Fruit fly (Drosophila melanogaster) whole organism, embryonic: ENCODE results near the gene N.
A peak's percentile ranks its signal among the peaks of the same experiment; 100 is the strongest.

Experiments used
- BEAF-32 ChIP-seq: fragments of 200-800 bp; sonication (Bioruptor generic); optimal IDR thresholded peaks from 3 replicates; lab custom pipeline; 2017; ENCODE audit warnings: missing biosample characterization, missing genetic modification characterization, mild to moderate bottlenecking, moderate library complexity, missing genetic modification reagents
- CG10543 ChIP-seq: fragments of 200-800 bp; sonication (Bioruptor generic); optimal IDR thresholded peaks from 3 replicates; lab custom pipeline; 2017; ENCODE audit warnings: missing biosample characterization, mild to moderate bottlenecking, missing genetic modification characterization, moderate library complexity
- CG11504 ChIP-seq: fragments of 200-800 bp; sonication (Bioruptor generic); optimal IDR thresholded peaks from 3 replicates; lab custom pipeline; 2019; ENCODE audit warnings: missing biosample characterization, mild to moderate bottlenecking, missing genetic modification characterization, moderate library complexity
- CG13287 ChIP-seq: fragments of 200-800 bp; sonication (Bioruptor generic); IDR thresholded peaks from 2 replicates; pipeline ENCODE4 v1.3.6; 2022; ENCODE audit warnings: missing biosample characterization, missing genetic modification characterization; ENCODE audit not compliant: partially characterized antibody
- CG17359 ChIP-seq: fragments of 200-800 bp; sonication (Bioruptor generic); optimal IDR thresholded peaks from 3 replicates; lab custom pipeline; 2018; ENCODE audit warnings: missing biosample characterization, mild to moderate bottlenecking, missing genetic modification characterization, moderate library complexity
- CG17361 ChIP-seq: fragments of 200-800 bp; sonication (Bioruptor generic); IDR thresholded peaks from 3 replicates; pipeline ENCODE4 v1.3.6; 2022; ENCODE audit warnings: missing biosample characterization, missing genetic modification characterization
- CG17385 ChIP-seq: fragments of 200-800 bp; sonication (Bioruptor generic); optimal IDR thresholded peaks from 3 replicates; lab custom pipeline; 2018; ENCODE audit warnings: missing biosample characterization, mild to moderate bottlenecking, missing genetic modification characterization
- CG2199 ChIP-seq: fragments of 200-800 bp; sonication (Bioruptor generic); IDR thresholded peaks from 3 replicates; pipeline ENCODE4 v1.3.6; 2022; ENCODE audit warnings: missing biosample characterization, missing genetic modification characterization
- CG3281 ChIP-seq: fragments of 200-800 bp; sonication (Bioruptor generic); optimal IDR thresholded peaks from 3 replicates; lab custom pipeline; 2017; ENCODE audit warnings: missing biosample characterization, mild to moderate bottlenecking, missing genetic modification characterization
- CG33557 ChIP-seq: fragments of 200-800 bp; sonication (Bioruptor generic); optimal IDR thresholded peaks from 2 replicates; lab custom pipeline; 2019; ENCODE audit warnings: missing biosample characterization, mild to moderate bottlenecking, missing genetic modification characterization, moderate library complexity
- CG34224 ChIP-seq: fragments of 200-800 bp; sonication (Bioruptor generic); IDR thresholded peaks from 3 replicates; pipeline ENCODE4 v1.3.6; 2022; ENCODE audit warnings: missing biosample characterization, missing genetic modification characterization; ENCODE audit not compliant: partially characterized antibody
- CG5245 ChIP-seq: fragments of 200-800 bp; sonication (Bioruptor generic); optimal IDR thresholded peaks from 3 replicates; lab custom pipeline; 2016; ENCODE audit warnings: missing biosample characterization, missing genetic modification characterization
- CG7357 ChIP-seq: fragments of 200-800 bp; sonication (Bioruptor generic); IDR thresholded peaks from 3 replicates; pipeline ENCODE4 v1.3.6; 2022; ENCODE audit warnings: missing biosample characterization, missing genetic modification characterization
- CG7928 ChIP-seq: fragments of 200-800 bp; sonication (Bioruptor generic); optimal IDR thresholded peaks from 2 replicates; lab custom pipeline; 2017; ENCODE audit warnings: missing biosample characterization, mild to moderate bottlenecking, missing genetic modification characterization
- CG8388 ChIP-seq: fragments of 200-800 bp; sonication (Bioruptor generic); optimal IDR thresholded peaks from 2 replicates; lab custom pipeline; 2019; ENCODE audit warnings: missing biosample characterization, mild to moderate bottlenecking, missing genetic modification characterization, moderate library complexity
- Chrac-16 ChIP-seq: fragments of 200-800 bp; sonication (Bioruptor generic); optimal IDR thresholded peaks from 3 replicates; lab custom pipeline; 2016; ENCODE audit warnings: missing biosample characterization, missing genetic modification characterization
- Dad ChIP-seq: fragments of 200-800 bp; sonication (Bioruptor generic); optimal IDR thresholded peaks from 3 replicates; lab custom pipeline; 2016; ENCODE audit warnings: missing biosample characterization, missing genetic modification characterization
- GATAe ChIP-seq: fragments of 200-800 bp; sonication (Bioruptor generic); conservative IDR thresholded peaks from 2 replicates; pipeline ENCODE4 v1.3.6; 2022; ENCODE audit warnings: missing biosample characterization, missing genetic modification characterization
- Hmr ChIP-seq: fragments of 200-800 bp; sonication (Bioruptor generic); optimal IDR thresholded peaks from 3 replicates; lab custom pipeline; 2017; ENCODE audit warnings: mild to moderate bottlenecking, missing biosample characterization, missing genetic modification reagents, missing genetic modification characterization
- Hr3 ChIP-seq: fragments of 200-800 bp; sonication (Bioruptor generic); optimal IDR thresholded peaks from 3 replicates; lab custom pipeline; 2016; ENCODE audit warnings: missing biosample characterization, missing genetic modification characterization
- Pdp1 ChIP-seq, 2 experiments: fragments of 200-800 bp; sonication (Bioruptor generic); optimal IDR thresholded peaks; 3 replicates each; lab custom pipeline; 2016; ENCODE audit warnings: missing biosample characterization in 2 of 2, missing genetic modification characterization in 2 of 2, mild to moderate bottlenecking in 1 of 2, moderate library complexity in 1 of 2
- Rfx ChIP-seq: fragments of 200-800 bp; sonication (Bioruptor generic); IDR thresholded peaks from 2 replicates; pipeline ENCODE4 v1.3.6; 2022; ENCODE audit warnings: missing biosample characterization, missing genetic modification characterization
- Sin3A ChIP-seq: fragments of >200 bp; optimal IDR thresholded peaks from 2 replicates; lab custom pipeline; 2018
- Six4 ChIP-seq: fragments of 200-800 bp; sonication (Bioruptor generic); optimal IDR thresholded peaks from 2 replicates; lab custom pipeline; 2016; ENCODE audit warnings: missing biosample characterization, missing genetic modification characterization
- Sox100B ChIP-seq: fragments of 200-800 bp; sonication (Bioruptor generic); optimal IDR thresholded peaks from 3 replicates; lab custom pipeline; 2018; ENCODE audit warnings: missing biosample characterization, mild to moderate bottlenecking, missing genetic modification characterization
- Sry-δ ChIP-seq: fragments of 200-800 bp; sonication (Bioruptor generic); optimal IDR thresholded peaks from 2 replicates; lab custom pipeline; 2016; ENCODE audit warnings: missing biosample characterization, missing genetic modification characterization
- Trl ChIP-seq, 3 experiments: fragments of >200 bp in 2 of 3; fragments of 200-800 bp in 1 of 3; sonication (Bioruptor generic) in 1 of 3; optimal IDR thresholded peaks; 2 replicates in 1 of 3; 3 replicates in 2 of 3; lab custom pipeline; 2016 to 2017; ENCODE audit warnings: missing biosample characterization in 1 of 3, missing genetic modification characterization in 1 of 3
- YL-1 ChIP-seq: fragments of 200-800 bp; sonication (Bioruptor generic); optimal IDR thresholded peaks from 3 replicates; lab custom pipeline; 2017; ENCODE audit warnings: missing biosample characterization, mild to moderate bottlenecking, missing genetic modification characterization
- abd-A ChIP-seq: fragments of 200-800 bp; sonication (Bioruptor generic); optimal IDR thresholded peaks from 3 replicates; lab custom pipeline; 2019; ENCODE audit warnings: missing biosample characterization, mild to moderate bottlenecking, missing genetic modification characterization, moderate library complexity
- chinmo ChIP-seq: fragments of 200-800 bp; sonication (Bioruptor generic); IDR thresholded peaks from 4 replicates; pipeline ENCODE4 v1.3.6; 2022; ENCODE audit warnings: missing biosample characterization, missing genetic modification characterization; ENCODE audit not compliant: partially characterized antibody
- crol ChIP-seq: fragments of 200-800 bp; sonication (Bioruptor generic); IDR thresholded peaks from 2 replicates; pipeline ENCODE4 v1.3.6; 2022; ENCODE audit warnings: missing biosample characterization, missing genetic modification characterization
- cwo ChIP-seq: fragments of 200-800 bp; sonication (Bioruptor generic); optimal IDR thresholded peaks from 3 replicates; lab custom pipeline; 2017; ENCODE audit warnings: missing biosample characterization, missing genetic modification characterization, mild to moderate bottlenecking, moderate library complexity, missing genetic modification reagents
- da ChIP-seq: fragments of 200-800 bp; sonication (Bioruptor generic); optimal IDR thresholded peaks from 2 replicates; lab custom pipeline; 2016; ENCODE audit warnings: missing biosample characterization, missing genetic modification characterization
- dmrt11E ChIP-seq: fragments of 200-800 bp; sonication (Bioruptor generic); optimal IDR thresholded peaks from 3 replicates; lab custom pipeline; 2018; ENCODE audit warnings: missing biosample characterization, mild to moderate bottlenecking, missing genetic modification characterization, moderate library complexity
- gfzf ChIP-seq: fragments of 200-800 bp; sonication (Bioruptor generic); optimal IDR thresholded peaks from 2 replicates; lab custom pipeline; 2016; ENCODE audit warnings: missing biosample characterization, mild to moderate bottlenecking, missing genetic modification characterization, moderate library complexity
- hbn ChIP-seq: fragments of 200-800 bp; sonication (Bioruptor generic); IDR thresholded peaks from 2 replicates; pipeline ENCODE4 v1.3.6; 2022; ENCODE audit warnings: missing biosample characterization, missing genetic modification characterization; ENCODE audit not compliant: partially characterized antibody
- hkb ChIP-seq, 2 experiments: fragments of 200-800 bp in 1 of 2; fragments of >200 bp in 1 of 2; sonication (Bioruptor generic) in 1 of 2; IDR thresholded peaks in 1 of 2; optimal IDR thresholded peaks in 1 of 2; 2 replicates each; pipeline versions ENCODE4 v1.3.6 to Lab custom; 2017 to 2022; ENCODE audit warnings: missing biosample characterization in 1 of 2, missing genetic modification characterization in 1 of 2
- lbe ChIP-seq: fragments of 200-800 bp; sonication (Bioruptor generic); optimal IDR thresholded peaks from 2 replicates; lab custom pipeline; 2016; ENCODE audit warnings: missing biosample characterization, mild to moderate bottlenecking, missing genetic modification characterization
- mld ChIP-seq: fragments of 200-800 bp; sonication (Bioruptor generic); IDR thresholded peaks from 3 replicates; pipeline ENCODE4 v1.3.6; 2022; ENCODE audit warnings: missing biosample characterization, missing genetic modification characterization; ENCODE audit not compliant: partially characterized antibody
- nom ChIP-seq: fragments of 200-800 bp; sonication (Bioruptor generic); optimal IDR thresholded peaks from 2 replicates; lab custom pipeline; 2017; ENCODE audit warnings: missing biosample characterization, missing genetic modification characterization, mild to moderate bottlenecking, moderate library complexity, missing genetic modification reagents
- oc ChIP-seq: fragments of 200-800 bp; sonication (Bioruptor generic); optimal IDR thresholded peaks from 2 replicates; lab custom pipeline; 2018; ENCODE audit warnings: missing biosample characterization, mild to moderate bottlenecking, missing genetic modification characterization, moderate library complexity
- otp ChIP-seq: fragments of 200-800 bp; sonication (Bioruptor generic); IDR thresholded peaks from 3 replicates; pipeline ENCODE4, ENCODE4 v1.3.6; 2022; ENCODE audit warnings: missing biosample characterization, missing genetic modification characterization
- schlank ChIP-seq: fragments of 200-800 bp; sonication (Bioruptor generic); optimal IDR thresholded peaks from 2 replicates; lab custom pipeline; 2018; ENCODE audit warnings: missing biosample characterization, mild to moderate bottlenecking, missing genetic modification characterization
- sna ChIP-seq: fragments of 200-800 bp; sonication (Bioruptor generic); IDR thresholded peaks from 2 replicates; pipeline ENCODE4 v1.3.6; 2022; ENCODE audit warnings: missing biosample characterization, missing genetic modification characterization; ENCODE audit not compliant: partially characterized antibody
- sqz ChIP-seq: fragments of 200-800 bp; sonication (Bioruptor generic); optimal IDR thresholded peaks from 3 replicates; lab custom pipeline; 2018; ENCODE audit warnings: missing biosample characterization, mild to moderate bottlenecking, missing genetic modification characterization
- trh ChIP-seq: fragments of 200-800 bp; sonication (Bioruptor generic); optimal IDR thresholded peaks from 2 replicates; lab custom pipeline; 2016; ENCODE audit warnings: missing biosample characterization, missing genetic modification characterization
- vfl ChIP-seq: fragments of 200-800 bp; sonication (Bioruptor generic); optimal IDR thresholded peaks from 2 replicates; lab custom pipeline; 2016; ENCODE audit warnings: missing biosample characterization, missing genetic modification characterization

The N gene

dm6 chrX:3174881-3175874 lies 40.5 kb downstream of the N start, which contains the start of gene CG3939 (continued):
- no peak for TF ChIP-seq vfl (GFP tag; lab: Kevin White, UChicago)
- no peak for TF ChIP-seq CG13287 (GFP tag; lab: Robert Waterston, UW)
- no peak for TF ChIP-seq da (GFP tag; lab: Kevin White, UChicago)
- no peak for TF ChIP-seq GATAe (GFP tag; lab: Robert Waterston, UW)
- no peak for TF ChIP-seq CG5245 (GFP tag; lab: Kevin White, UChicago)
- TF ChIP-seq oc (tag; lab: Kevin White, UChicago): no peak
- TF ChIP-seq CG11504 (tag; lab: Kevin White, UChicago): no peak
- TF ChIP-seq BEAF-32 (GFP tag; lab: Kevin White, UChicago): no peak
- no peak for TF ChIP-seq hkb (optimal IDR thresholded peaks at IDR 0.05; lab: Kevin White, UChicago)
- TF ChIP-seq hkb (GFP tag; IDR thresholded peaks at IDR 0.05; lab: Robert Waterston, UW): no peak
- no peak for TF ChIP-seq CG2199 (GFP tag; lab: Robert Waterston, UW)
- TF ChIP-seq Hr3 (GFP tag; lab: Kevin White, UChicago): no peak
- TF ChIP-seq Sry-δ (GFP tag; lab: Kevin White, UChicago): no peak
- no peak for TF ChIP-seq Dad (GFP tag; lab: Kevin White, UChicago)
- peak; percentile 56 for TF ChIP-seq CG17359 (tag; lab: Kevin White, UChicago)
- no peak for TF ChIP-seq CG17361 (GFP tag; lab: Robert Waterston, UW)
- TF ChIP-seq Pdp1 (GFP tag; optimal IDR thresholded peaks at IDR 0.05; lab: Kevin White, UChicago): no peak
- no peak for TF ChIP-seq cwo (GFP tag; lab: Kevin White, UChicago)
- TF ChIP-seq otp: no peak
- TF ChIP-seq dmrt11E: no peak
- TF ChIP-seq CG8388 (GFP tag; lab: Kevin White, UChicago): no peak
- TF ChIP-seq schlank (tag; lab: Kevin White, UChicago): no peak
- peak; percentile 30 for TF ChIP-seq sqz
- no peak for TF ChIP-seq CG7928 (GFP tag; lab: Kevin White, UChicago)
- no peak for TF ChIP-seq sna (GFP tag; lab: Robert Waterston, UW)
- no peak for TF ChIP-seq trh (GFP tag; lab: Kevin White, UChicago)
- no peak for TF ChIP-seq CG17385 (GFP tag; lab: Kevin White, UChicago)
- no peak for TF ChIP-seq YL-1
- TF ChIP-seq lbe (GFP tag; lab: Kevin White, UChicago): no peak
- no peak for TF ChIP-seq CG33557
- no peak for TF ChIP-seq gfzf
- TF ChIP-seq CG3281 (GFP tag; lab: Kevin White, UChicago): no peak
- TF ChIP-seq Sin3A (lab: Kevin White, UChicago): no peak
- TF ChIP-seq Six4 (GFP tag; lab: Kevin White, UChicago): no peak
- TF ChIP-seq, all 482 proteins: peak for 19

DNA sequence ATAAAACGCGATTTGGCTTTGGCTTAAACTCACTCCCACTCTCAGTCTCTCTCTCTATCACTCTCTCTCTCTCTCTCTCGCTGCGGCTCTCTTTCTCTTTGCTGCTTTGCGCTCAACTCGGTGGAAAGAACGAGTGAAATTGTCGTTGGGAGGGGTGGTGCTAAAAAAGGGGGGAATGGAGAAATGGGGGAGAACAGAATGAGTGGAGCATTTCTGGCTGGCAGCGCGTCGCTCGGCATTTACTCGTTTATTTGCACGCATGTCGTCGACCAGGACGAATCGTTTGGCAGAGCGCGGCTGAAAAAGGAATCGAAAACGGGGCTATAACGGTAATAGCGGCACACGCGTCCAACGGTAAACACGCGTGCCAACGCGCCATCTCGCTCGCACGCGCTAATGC lies 41.5 kb downstream of the N start, which contains the start of gene dnc:
TSS of gene dnc (plus strand) at position 248 of the 400 bp plus-strand sequence.
- no peak for TF ChIP-seq CG10543 (GFP tag; lab: Kevin White, UChicago)
- TF ChIP-seq Rfx (GFP tag; lab: Robert Waterston, UW): 0 out of 2 replicates have a peak, but pooled peaks have one; percentile 22
- peak; percentile 91 for TF ChIP-seq crol (GFP tag; lab: Robert Waterston, UW)
- peak; percentile 88 to 94 for TF ChIP-seq Trl (optimal IDR thresholded peaks at IDR 0.05; lab: Kevin White, UChicago)
- TF ChIP-seq Trl (GFP tag; optimal IDR thresholded peaks at IDR 0.05; lab: Kevin White, UChicago): peak; percentile 9
- 0 out of 3 replicates have a peak, but pooled peaks have one; percentile 24 for TF ChIP-seq mld (GFP tag; lab: Robert Waterston, UW)
- TF ChIP-seq abd-A: peak; percentile 61
- peak; percentile 65; the same call in 1 of the 4 replicates for TF ChIP-seq chinmo
- no peak for TF ChIP-seq Hmr (GFP tag; lab: Kevin White, UChicago)
- TF ChIP-seq CG7357 (GFP tag; lab: Robert Waterston, UW): no peak
- TF ChIP-seq nom (GFP tag; lab: Kevin White, UChicago): peak; percentile 54
- TF ChIP-seq Chrac-16 (GFP tag; lab: Kevin White, UChicago): no peak
- no peak for TF ChIP-seq Sox100B (GFP tag; lab: Kevin White, UChicago)
- peak; percentile 44 for TF ChIP-seq CG34224 (GFP tag; lab: Robert Waterston, UW)
- TF ChIP-seq hbn (GFP tag; lab: Robert Waterston, UW): peak; percentile 53; the same call in 1 of the 2 replicates
